Fruit fly (Drosophila melanogaster) whole organism, adult: Measurements from ENCODE around the gene ras.

Experiments used
- CG1620 ChIP-seq: fragments of 200-800 bp; sonication (Bioruptor generic); optimal IDR thresholded peaks from 2 replicates; lab custom pipeline; 2016; ENCODE audit warnings: missing biosample characterization, missing genetic modification characterization
- CG33017 ChIP-seq: fragments of 200-800 bp; sonication (Bioruptor generic); optimal IDR thresholded peaks from 2 replicates; lab custom pipeline; 2018; ENCODE audit warnings: missing biosample characterization, mild to moderate bottlenecking, missing genetic modification characterization, moderate library complexity
- CG5204 ChIP-seq: fragments of 200-800 bp; sonication (Bioruptor generic); optimal IDR thresholded peaks from 2 replicates; lab custom pipeline; 2016; ENCODE audit warnings: missing biosample characterization, missing genetic modification characterization
- CG7045 ChIP-seq: fragments of 200-800 bp; sonication (Bioruptor generic); optimal IDR thresholded peaks from 2 replicates; lab custom pipeline; 2017; ENCODE audit warnings: missing biosample characterization, mild to moderate bottlenecking, missing genetic modification characterization
- CG7101 ChIP-seq: fragments of 200-800 bp; sonication (Bioruptor generic); optimal IDR thresholded peaks from 2 replicates; lab custom pipeline; 2018; ENCODE audit warnings: missing biosample characterization, mild to moderate bottlenecking, missing genetic modification characterization, moderate library complexity
- Crg-1 ChIP-seq: fragments of 200-800 bp; sonication (Bioruptor generic); optimal IDR thresholded peaks from 2 replicates; lab custom pipeline; 2016; ENCODE audit warnings: missing biosample characterization, missing genetic modification characterization
- bab1 ChIP-seq: fragments of 200-800 bp; sonication (Bioruptor generic); optimal IDR thresholded peaks from 3 replicates; lab custom pipeline; 2019; ENCODE audit warnings: missing biosample characterization, mild to moderate bottlenecking, missing genetic modification characterization, moderate library complexity
- cnc ChIP-seq, 2 experiments: fragments of >200 bp; optimal IDR thresholded peaks; 2 replicates each; lab custom pipeline; 2017
- kay ChIP-seq: fragments of 200-800 bp; sonication (Bioruptor generic); peaks from one replicate; lab custom pipeline; 2016; ENCODE audit warnings: missing biosample characterization, missing genetic modification characterization, borderline replicate concordance
- toe ChIP-seq: fragments of 200-800 bp; sonication (Bioruptor generic); optimal IDR thresholded peaks from 2 replicates; lab custom pipeline; 2016; ENCODE audit warnings: missing biosample characterization, missing genetic modification characterization

DNA sequence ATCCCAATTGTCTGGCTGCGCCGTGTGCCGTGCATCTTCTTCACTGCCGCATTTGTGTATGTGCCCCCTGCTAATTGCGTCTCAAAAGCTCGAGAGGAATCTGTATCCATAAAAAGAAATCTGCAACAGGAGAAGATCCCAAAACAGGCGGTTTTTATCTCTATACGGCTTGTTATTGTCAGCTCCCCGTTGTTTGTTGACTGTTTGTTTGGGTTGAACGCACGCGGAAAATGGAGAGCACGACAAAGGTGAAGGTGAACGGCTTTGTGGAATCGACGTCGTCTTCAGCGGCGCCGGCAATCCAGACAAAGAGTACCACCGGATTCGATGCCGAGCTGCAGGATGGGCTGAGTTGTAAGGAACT is 1.3 kb downstream of the ras start:
- TF ChIP-seq cnc (optimal IDR thresholded peaks at IDR 0.05; lab: Kevin White, UChicago), result no peak
- TF ChIP-seq CG7101 (tag; lab: Kevin White, UChicago), result no peak
- no peak for TF ChIP-seq Crg-1
- no peak for TF ChIP-seq toe (GFP tag; lab: Kevin White, UChicago)
- no peak for TF ChIP-seq CG7045
- TF ChIP-seq CG5204, result no peak
- TF ChIP-seq bab1, result no peak
- no peak for TF ChIP-seq CG1620 (GFP tag; lab: Kevin White, UChicago)
- TF ChIP-seq CG33017 (tag; lab: Kevin White, UChicago), result no peak
- no peak for TF ChIP-seq kay (GFP tag; lab: Kevin White, UChicago)
